Worm (Caenorhabditis elegans) whole organism, L4 larva: ENCODE data around the gene srh-246.

ENCODE experiments used
- D1046.2 ChIP-seq: fragments of 200-800 bp; sonication (Bioruptor generic); IDR thresholded peaks from 2 replicates; pipeline ENCODE4 v1.3.6; 2022; ENCODE audit warnings: missing genetic modification characterization, missing compliant biosample characterization
- F37D6.2 ChIP-seq: sonication (generic microtip); optimal IDR thresholded peaks from 2 replicates; lab custom pipeline; 2016; ENCODE audit warnings: mild to moderate bottlenecking, missing genetic modification characterization, missing compliant biosample characterization
- F44E2.7 ChIP-seq: fragments of 200-800 bp; sonication (Bioruptor generic); IDR thresholded peaks from 2 replicates; pipeline ENCODE4 v2.1.2; 2022; ENCODE audit warnings: missing genetic modification characterization, missing compliant biosample characterization
- T20F7.1 ChIP-seq: fragments of 200-800 bp; sonication (Bioruptor generic); optimal IDR thresholded peaks from 2 replicates; lab custom pipeline; 2018; ENCODE audit warnings: mild to moderate bottlenecking, missing genetic modification characterization, missing compliant biosample characterization
- T26A8.4 ChIP-seq: fragments of 200-800 bp; sonication (Bioruptor generic); IDR thresholded peaks from 2 replicates; pipeline ENCODE4 v1.3.6; 2022; ENCODE audit warnings: missing genetic modification characterization, missing compliant biosample characterization
- Y105C5A.15 ChIP-seq: fragments of 200-800 bp; sonication (Bioruptor generic); IDR thresholded peaks from 2 replicates; pipeline ENCODE4 v1.3.6; 2022; ENCODE audit warnings: missing genetic modification characterization, missing compliant biosample characterization
- Y48G9A.11 ChIP-seq: fragments of 200-800 bp; sonication (Bioruptor generic); IDR thresholded peaks from 2 replicates; pipeline ENCODE4 v1.3.6; 2022; ENCODE audit warnings: missing genetic modification reagents, missing genetic modification characterization, missing compliant biosample characterization
- Y5F2A.4 ChIP-seq: fragments of 200-800 bp; sonication (Bioruptor generic); optimal IDR thresholded peaks from 2 replicates; lab custom pipeline; 2018; ENCODE audit warnings: mild to moderate bottlenecking, missing genetic modification characterization, missing compliant biosample characterization
- ama-1 ChIP-seq: fragments of 150-350 bp; optimal IDR thresholded peaks from 2 replicates; lab custom pipeline; 2014; ENCODE audit warnings: inconsistent platforms, mixed read lengths
- arid-1 ChIP-seq: fragments of 200-800 bp; sonication (Bioruptor generic); conservative IDR thresholded peaks from 2 replicates; pipeline ENCODE4 v1.3.6; 2022; ENCODE audit warnings: missing genetic modification reagents, missing genetic modification characterization, missing compliant biosample characterization
- ceh-20 ChIP-seq: fragments of 200-800 bp; sonication (Bioruptor generic); IDR thresholded peaks from 2 replicates; pipeline ENCODE4 v1.3.6; 2022; ENCODE audit warnings: missing genetic modification reagents, missing genetic modification characterization, missing compliant biosample characterization
- ceh-82 ChIP-seq: sonication (generic microtip); optimal IDR thresholded peaks from 2 replicates; lab custom pipeline; 2017; ENCODE audit warnings: missing biosample characterization, missing genetic modification characterization
- daf-16 ChIP-seq, 3 experiments: sonication (generic microtip); optimal IDR thresholded peaks; 2 replicates each; lab custom pipeline; 2016 to 2017; ENCODE audit warnings: missing genetic modification characterization in 3 of 3, missing genetic modification reagents in 3 of 3, mild to moderate bottlenecking in 2 of 3, missing compliant biosample characterization in 2 of 3, missing biosample characterization in 1 of 3, moderate library complexity in 1 of 3
- dve-1 ChIP-seq: sonication (generic microtip); optimal IDR thresholded peaks from 2 replicates; lab custom pipeline; 2017; ENCODE audit warnings: antibody characterized with exemption, mild to moderate bottlenecking, missing genetic modification characterization, missing compliant biosample characterization; ENCODE audit not compliant: insufficient read depth
- egl-27 ChIP-seq: sonication (generic microtip); optimal IDR thresholded peaks from 3 replicates; lab custom pipeline; 2017; ENCODE audit warnings: missing biosample characterization, missing genetic modification reagents, missing genetic modification characterization
- fos-1 ChIP-seq: fragments of 150-350 bp; optimal IDR thresholded peaks from 2 replicates; lab custom pipeline; 2014; ENCODE audit warnings: missing biosample characterization, missing genetic modification characterization
- gei-8 ChIP-seq: fragments of 200-800 bp; sonication (Bioruptor generic); optimal IDR thresholded peaks from 2 replicates; lab custom pipeline; 2018; ENCODE audit warnings: mild to moderate bottlenecking, missing genetic modification characterization, missing compliant biosample characterization
- hlh-11 ChIP-seq: fragments of 200-800 bp; sonication (Bioruptor generic); optimal IDR thresholded peaks from 2 replicates; lab custom pipeline; 2018; ENCODE audit warnings: mild to moderate bottlenecking, missing genetic modification characterization, missing compliant biosample characterization
- hlh-30 ChIP-seq: sonication (generic microtip); optimal IDR thresholded peaks from 2 replicates; lab custom pipeline; 2017; ENCODE audit warnings: antibody characterized with exemption, mild to moderate bottlenecking, missing genetic modification characterization, missing compliant biosample characterization; ENCODE audit not compliant: insufficient read depth
- hmg-1.1 ChIP-seq: fragments of 200-800 bp; sonication (Bioruptor generic); IDR thresholded peaks from 2 replicates; pipeline ENCODE4 v1.3.6; 2022; ENCODE audit warnings: missing genetic modification reagents, missing genetic modification characterization, missing compliant biosample characterization
- jun-1 ChIP-seq: fragments of 150-350 bp; optimal IDR thresholded peaks from 2 replicates; lab custom pipeline; 2014; ENCODE audit warnings: missing biosample characterization, missing genetic modification reagents, missing genetic modification characterization
- lin-29 ChIP-seq: fragments of 200-800 bp; sonication (Bioruptor generic); IDR thresholded peaks from 2 replicates; pipeline ENCODE4 v1.3.6; 2022; ENCODE audit warnings: missing genetic modification reagents, missing genetic modification characterization, missing compliant biosample characterization
- mep-1 ChIP-seq: fragments of 150-350 bp; sonication (generic microtip); optimal IDR thresholded peaks from 3 replicates; lab custom pipeline; 2014; ENCODE audit warnings: missing biosample characterization, missing genetic modification characterization
- mxl-2 ChIP-seq: fragments of 200-800 bp; sonication (Bioruptor generic); conservative IDR thresholded peaks from 2 replicates; pipeline ENCODE4 v1.3.6; 2022; ENCODE audit warnings: missing genetic modification reagents, missing genetic modification characterization, missing compliant biosample characterization
- nhr-10 ChIP-seq: fragments of 150-350 bp; optimal IDR thresholded peaks from 2 replicates; lab custom pipeline; 2014; ENCODE audit warnings: missing biosample characterization, missing genetic modification characterization
- nhr-11 ChIP-seq: fragments of 150-350 bp; optimal IDR thresholded peaks from 2 replicates; lab custom pipeline; 2014; ENCODE audit warnings: missing biosample characterization, missing genetic modification characterization
- nhr-237 ChIP-seq: sonication (generic microtip); optimal IDR thresholded peaks from 2 replicates; lab custom pipeline; 2017; ENCODE audit warnings: missing biosample characterization, missing genetic modification characterization
- nhr-28 ChIP-seq: fragments of 150-350 bp; optimal IDR thresholded peaks from 2 replicates; lab custom pipeline; 2014; ENCODE audit warnings: missing biosample characterization, missing genetic modification characterization
- nhr-42 ChIP-seq: fragments of 200-800 bp; sonication (Bioruptor generic); IDR thresholded peaks from 2 replicates; pipeline ENCODE4 v1.3.6; 2022; ENCODE audit warnings: missing genetic modification characterization, missing compliant biosample characterization
- nhr-48 ChIP-seq: sonication (generic microtip); optimal IDR thresholded peaks from 2 replicates; lab custom pipeline; 2016; ENCODE audit warnings: mild to moderate bottlenecking, missing genetic modification characterization, missing compliant biosample characterization
- nhr-76 ChIP-seq: fragments of 150-350 bp; optimal IDR thresholded peaks from 2 replicates; lab custom pipeline; 2014; ENCODE audit warnings: missing biosample characterization, missing genetic modification characterization
- nhr-77 ChIP-seq: fragments of 150-350 bp; optimal IDR thresholded peaks from 2 replicates; lab custom pipeline; 2014; ENCODE audit warnings: missing biosample characterization, missing genetic modification characterization
- saeg-2 ChIP-seq: fragments of 200-800 bp; sonication (Bioruptor generic); IDR thresholded peaks from 2 replicates; pipeline ENCODE4 v1.3.6; 2022; ENCODE audit warnings: missing genetic modification reagents, missing genetic modification characterization, missing compliant biosample characterization
- sdz-12 ChIP-seq: fragments of 200-800 bp; sonication (Bioruptor generic); optimal IDR thresholded peaks from 2 replicates; lab custom pipeline; 2018; ENCODE audit warnings: mild to moderate bottlenecking, missing genetic modification characterization, missing compliant biosample characterization
- snpc-1.2 ChIP-seq: fragments of 200-800 bp; sonication (Bioruptor generic); IDR thresholded peaks from 2 replicates; pipeline ENCODE4 v1.3.6; 2022; ENCODE audit warnings: missing genetic modification reagents, missing genetic modification characterization, missing compliant biosample characterization
- vab-7 ChIP-seq: fragments of 200-800 bp; sonication (Bioruptor generic); IDR thresholded peaks from 2 replicates; pipeline ENCODE4 v1.3.6; 2022; ENCODE audit warnings: missing genetic modification reagents, missing genetic modification characterization, missing compliant biosample characterization
- zfp-3 ChIP-seq: fragments of 200-800 bp; sonication (Bioruptor generic); conservative IDR thresholded peaks from 2 replicates; pipeline ENCODE4 v1.3.6; 2022; ENCODE audit warnings: missing genetic modification reagents, missing genetic modification characterization, missing compliant biosample characterization
- zip-2 ChIP-seq: fragments of 150-350 bp; optimal IDR thresholded peaks from 2 replicates; lab custom pipeline; 2014; ENCODE audit warnings: missing biosample characterization, missing genetic modification characterization
- ztf-7 ChIP-seq: fragments of 150-350 bp; optimal IDR thresholded peaks from 2 replicates; lab custom pipeline; 2014; ENCODE audit warnings: missing biosample characterization, missing genetic modification characterization

Gene srh-246

ce11 chrV:619054-619453 is 38.5 kb downstream of the srh-246 start, which contains the start of gene F48G7.4 (continued):
- peak; percentile 79 for TF ChIP-seq hlh-30 (tag; lab: Kevin White, UChicago)
- peak; percentile 71 for TF ChIP-seq hlh-11 (tag; lab: Kevin White, UChicago)
- TF ChIP-seq F37D6.2 (tag; lab: Kevin White, UChicago), result peak; percentile 15
- TF ChIP-seq dve-1, result peak; percentile 47
- TF ChIP-seq nhr-237 (tag; lab: Kevin White, UChicago), result no peak
- TF ChIP-seq arid-1 (GFP tag; lab: Robert Waterston, UW), result no peak
- TF ChIP-seq hmg-1.1 (GFP tag; lab: Robert Waterston, UW), result peak; percentile 56; the same call in 1 of the 2 replicates
- TF ChIP-seq nhr-10 (tag; lab: Kevin White, UChicago), result no peak
- no peak for TF ChIP-seq fos-1
- no peak for TF ChIP-seq snpc-1.2 (GFP tag; lab: Robert Waterston, UW)
- peak; percentile 24 for TF ChIP-seq nhr-48 (tag; lab: Kevin White, UChicago)
- TF ChIP-seq Y5F2A.4 (GFP tag; lab: Kevin White, UChicago), result no peak
- no peak for TF ChIP-seq Y48G9A.11 (GFP tag; lab: Robert Waterston, UW)
- no peak for TF ChIP-seq jun-1 (tag; lab: Kevin White, UChicago)
- no peak for TF ChIP-seq lin-29 (GFP tag; lab: Robert Waterston, UW)
- TF ChIP-seq F44E2.7 (GFP tag; lab: Robert Waterston, UW), result no peak

DNA sequence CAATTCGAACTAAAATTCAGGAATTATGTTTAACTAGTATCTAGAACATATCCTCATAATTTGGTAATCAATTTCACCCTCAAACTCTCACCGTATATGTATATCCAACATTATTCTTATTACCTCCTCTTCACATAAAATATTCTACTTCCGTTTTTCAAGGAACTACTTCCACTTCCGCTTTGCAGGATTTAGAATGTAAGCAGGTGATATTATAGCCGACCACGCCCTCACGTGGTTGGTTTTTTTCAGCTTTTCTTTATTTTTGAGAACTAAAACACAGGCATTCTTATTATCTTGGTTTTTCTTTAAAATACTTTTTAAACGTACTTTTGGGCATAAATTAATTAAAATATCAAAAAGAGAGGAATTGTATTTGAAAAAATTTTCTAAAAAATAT is 39.7 kb downstream of the srh-246 start:
- no peak for TF ChIP-seq ceh-82
- no peak for TF ChIP-seq ceh-20 (GFP tag; lab: Robert Waterston, UW)
- no peak for TF ChIP-seq sdz-12 (GFP tag; lab: Kevin White, UChicago)
- peak; percentile 12 for TF ChIP-seq nhr-11

DNA sequence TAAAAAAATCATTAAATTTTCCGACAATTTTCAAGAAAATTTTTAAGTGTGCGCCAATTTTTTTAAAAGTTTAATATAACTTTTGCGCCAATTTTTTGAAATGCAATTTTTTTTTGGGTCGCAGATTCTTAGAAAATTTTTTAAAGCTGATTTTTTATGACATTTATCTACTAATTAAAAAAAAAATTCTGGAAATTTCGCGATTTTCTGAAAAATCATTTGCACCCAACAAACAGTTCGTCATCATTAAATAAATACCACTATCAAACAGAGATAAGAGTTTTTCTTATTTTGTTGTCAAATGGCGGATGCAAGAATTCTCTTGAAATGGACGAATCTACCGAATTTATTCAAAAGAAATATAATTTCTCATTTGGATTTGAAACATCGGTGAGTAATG is 42.3 kb downstream of the srh-246 start, which contains the start of gene F48G7.13:
Gene F48G7.13, plus strand, starts transcription at position 301 of the 400 bp plus-strand sequence.
- TF ChIP-seq daf-16 (GFP tag; optimal IDR thresholded peaks at IDR 0.05; lab: Kevin White, UChicago), result no peak
- peak; percentile 55 for TF ChIP-seq daf-16 (tag; optimal IDR thresholded peaks at IDR 0.05; lab: Kevin White, UChicago)
- TF ChIP-seq zfp-3 (GFP tag; lab: Robert Waterston, UW), result no peak
- TF ChIP-seq T20F7.1 (GFP tag; lab: Kevin White, UChicago), result no peak

- TF ChIP-seq saeg-2 (no peak), nhr-28 (peak; percentile 9), nhr-42 (GFP tag; lab: Robert Waterston, UW) (no peak), D1046.2 (GFP tag; lab: Robert Waterston, UW) (no peak), hlh-30 (tag; lab: Kevin White, UChicago) (peak; percentile 70), nhr-11 (no peak), mep-1 (no peak)
Observed at ce11 chrV:610217-610616, 47.4 kb downstream of the srh-246 start, which contains the start of gene nhr-90. Gene nhr-90 (plus strand): TSS chrV:610512.

- TF ChIP-seq ztf-7 (no peak), mep-1 (no peak), nhr-76 (tag; lab: Kevin White, UChicago) (no peak), gei-8 (GFP tag; lab: Kevin White, UChicago) (no peak), vab-7 (GFP tag; lab: Robert Waterston, UW) (no peak), fos-1 (no peak), mxl-2 (GFP tag; lab: Robert Waterston, UW) (no peak), Y105C5A.15 (GFP tag; lab: Robert Waterston, UW) (no peak), zip-2 (tag; lab: Kevin White, UChicago) (no peak), ama-1 (lab: Kevin White, UChicago) (no peak), T26A8.4 (GFP tag; lab: Robert Waterston, UW) (no peak), nhr-77 (tag; lab: Kevin White, UChicago) (no peak), egl-27 (tag; lab: Kevin White, UChicago) (no peak)
Observed at ce11 chrV:609671-610070, 47.9 kb downstream of the srh-246 start, which contains the start of gene srlf-36. Gene srlf-36 (minus strand): TSS chrV:609771.
